Fruit fly (Drosophila melanogaster) whole organism, embryonic: Measurements from ENCODE around the gene rdhB.

Source experiments
- Aef1 ChIP-seq: fragments of 200-800 bp; sonication (Bioruptor generic); IDR thresholded peaks from 3 replicates; pipeline ENCODE4 v1.3.6; 2022; ENCODE audit warnings: missing biosample characterization, missing genetic modification characterization
- Bdp1 ChIP-seq: fragments of 200-800 bp; sonication (Bioruptor generic); optimal IDR thresholded peaks from 3 replicates; lab custom pipeline; 2016; ENCODE audit warnings: missing biosample characterization, missing genetic modification characterization
- Blimp-1 ChIP-seq: fragments of 200-800 bp; sonication (Bioruptor generic); optimal IDR thresholded peaks from 3 replicates; lab custom pipeline; 2018; ENCODE audit warnings: missing biosample characterization, missing genetic modification characterization, mild to moderate bottlenecking, moderate library complexity, missing genetic modification reagents
- CG10565 ChIP-seq: fragments of 200-800 bp; sonication (Bioruptor generic); optimal IDR thresholded peaks from 3 replicates; lab custom pipeline; 2016; ENCODE audit warnings: missing biosample characterization, mild to moderate bottlenecking, missing genetic modification characterization
- CG10979 ChIP-seq: fragments of 200-800 bp; sonication (Bioruptor generic); optimal IDR thresholded peaks from 2 replicates; lab custom pipeline; 2018; ENCODE audit warnings: missing biosample characterization, mild to moderate bottlenecking, missing genetic modification characterization, moderate library complexity
- CG11696 ChIP-seq: fragments of 200-800 bp; sonication (Bioruptor generic); IDR thresholded peaks from 2 replicates; pipeline ENCODE4 v1.3.6; 2022; ENCODE audit warnings: missing biosample characterization, missing genetic modification characterization
- CG13296 ChIP-seq: fragments of 200-800 bp; sonication (Bioruptor generic); optimal IDR thresholded peaks from 3 replicates; lab custom pipeline; 2018; ENCODE audit warnings: missing biosample characterization, mild to moderate bottlenecking, missing genetic modification characterization
- CG1529 ChIP-seq: fragments of 200-800 bp; sonication (Bioruptor generic); optimal IDR thresholded peaks from 3 replicates; lab custom pipeline; 2018; ENCODE audit warnings: missing biosample characterization, missing genetic modification characterization
- CG17361 ChIP-seq: fragments of 200-800 bp; sonication (Bioruptor generic); IDR thresholded peaks from 3 replicates; pipeline ENCODE4 v1.3.6; 2022; ENCODE audit warnings: missing biosample characterization, missing genetic modification characterization
- CG17802 ChIP-seq: fragments of 200-800 bp; sonication (Bioruptor generic); optimal IDR thresholded peaks from 2 replicates; lab custom pipeline; 2018; ENCODE audit warnings: missing biosample characterization, mild to moderate bottlenecking, missing genetic modification characterization, moderate library complexity
- CG18599 ChIP-seq: fragments of 200-800 bp; sonication (Bioruptor generic); optimal IDR thresholded peaks from 3 replicates; lab custom pipeline; 2017; ENCODE audit warnings: missing biosample characterization, missing genetic modification characterization, mild to moderate bottlenecking, moderate library complexity, missing genetic modification reagents
- CG2129 ChIP-seq: fragments of 200-800 bp; sonication (Bioruptor generic); IDR thresholded peaks from 2 replicates; pipeline ENCODE4 v1.3.6; 2022; ENCODE audit warnings: missing biosample characterization, missing genetic modification characterization; ENCODE audit not compliant: partially characterized antibody
- CG30020 ChIP-seq: fragments of 200-800 bp; optimal IDR thresholded peaks from 2 replicates; lab custom pipeline; 2019; ENCODE audit warnings: missing biosample characterization, mild to moderate bottlenecking, missing genetic modification characterization, moderate library complexity
- CG3407 ChIP-seq: fragments of 200-800 bp; sonication (Bioruptor generic); optimal IDR thresholded peaks from 2 replicates; lab custom pipeline; 2018; ENCODE audit warnings: missing biosample characterization, mild to moderate bottlenecking, missing genetic modification characterization
- CG7786 ChIP-seq: fragments of 200-800 bp; sonication (Bioruptor generic); optimal IDR thresholded peaks from 2 replicates; lab custom pipeline; 2016; ENCODE audit warnings: missing biosample characterization, missing genetic modification characterization
- CG9437 ChIP-seq: fragments of 200-800 bp; sonication (Bioruptor generic); optimal IDR thresholded peaks from 2 replicates; lab custom pipeline; 2018; ENCODE audit warnings: missing biosample characterization, mild to moderate bottlenecking, missing genetic modification characterization
- CHES-1-like ChIP-seq: fragments of 200-800 bp; sonication (Bioruptor generic); optimal IDR thresholded peaks from 2 replicates; lab custom pipeline; 2016; ENCODE audit warnings: missing biosample characterization, missing genetic modification characterization
- CrebB ChIP-seq: fragments of 200-800 bp; sonication (Bioruptor generic); optimal IDR thresholded peaks from 3 replicates; lab custom pipeline; 2018; ENCODE audit warnings: missing biosample characterization, mild to moderate bottlenecking, missing genetic modification characterization
- Ets97D ChIP-seq: fragments of 200-800 bp; sonication (Bioruptor generic); optimal IDR thresholded peaks from 3 replicates; lab custom pipeline; 2016; ENCODE audit warnings: missing biosample characterization, missing genetic modification characterization
- Hey ChIP-seq: fragments of 200-800 bp; sonication (Bioruptor generic); optimal IDR thresholded peaks from 3 replicates; lab custom pipeline; 2018; ENCODE audit warnings: missing biosample characterization, mild to moderate bottlenecking, missing genetic modification characterization
- HmgD ChIP-seq: fragments of 200-800 bp; sonication (Bioruptor generic); optimal IDR thresholded peaks from 3 replicates; lab custom pipeline; 2016; ENCODE audit warnings: missing biosample characterization, missing genetic modification characterization
- HmgZ ChIP-seq: fragments of 200-800 bp; sonication (Bioruptor generic); optimal IDR thresholded peaks from 2 replicates; lab custom pipeline; 2018; ENCODE audit warnings: missing biosample characterization, mild to moderate bottlenecking, missing genetic modification characterization
- Jarid2 ChIP-seq: fragments of 200-800 bp; sonication (Bioruptor generic); optimal IDR thresholded peaks from 3 replicates; lab custom pipeline; 2017; ENCODE audit warnings: mild to moderate bottlenecking, missing biosample characterization, missing genetic modification reagents, missing genetic modification characterization
- Max ChIP-seq: fragments of 200-800 bp; sonication (Bioruptor generic); optimal IDR thresholded peaks from 2 replicates; lab custom pipeline; 2016; ENCODE audit warnings: missing biosample characterization, mild to moderate bottlenecking, missing genetic modification characterization
- Oli ChIP-seq: fragments of 200-800 bp; sonication (Bioruptor generic); optimal IDR thresholded peaks from 2 replicates; lab custom pipeline; 2018; ENCODE audit warnings: missing biosample characterization, mild to moderate bottlenecking, missing genetic modification characterization, moderate library complexity
- Ravus ChIP-seq: fragments of 200-800 bp; sonication (Bioruptor generic); IDR thresholded peaks from 2 replicates; pipeline ENCODE4 v1.3.6; 2022; ENCODE audit warnings: missing biosample characterization, missing genetic modification characterization
- Scr ChIP-seq: fragments of 200-800 bp; sonication (Bioruptor generic); IDR thresholded peaks from 2 replicates; pipeline ENCODE4 v1.3.6; 2022; ENCODE audit warnings: missing biosample characterization, missing genetic modification characterization; ENCODE audit not compliant: partially characterized antibody
- Tbp ChIP-seq: fragments of >200 bp; optimal IDR thresholded peaks from 2 replicates; lab custom pipeline; 2018; ENCODE audit warnings: missing biosample characterization, missing genetic modification characterization
- Trl ChIP-seq, 3 experiments: fragments of >200 bp in 2 of 3; fragments of 200-800 bp in 1 of 3; sonication (Bioruptor generic) in 1 of 3; optimal IDR thresholded peaks; 2 replicates in 1 of 3; 3 replicates in 2 of 3; lab custom pipeline; 2016 to 2017; ENCODE audit warnings: missing biosample characterization in 1 of 3, missing genetic modification characterization in 1 of 3
- Usf ChIP-seq: fragments of 200-800 bp; sonication (Bioruptor generic); optimal IDR thresholded peaks from 2 replicates; lab custom pipeline; 2017; ENCODE audit warnings: missing genotype, missing biosample characterization, missing genetic modification characterization
- ap ChIP-seq: fragments of 200-800 bp; sonication (Bioruptor generic); IDR thresholded peaks from 2 replicates; pipeline ENCODE4 v1.3.6; 2022; ENCODE audit warnings: missing biosample characterization, missing genetic modification characterization
- ase ChIP-seq: fragments of 200-800 bp; sonication (Bioruptor generic); IDR thresholded peaks from 3 replicates; pipeline ENCODE4 v1.3.6; 2022; ENCODE audit warnings: missing biosample characterization, missing genetic modification characterization
- ash1 ChIP-seq: fragments of 200-800 bp; sonication (Bioruptor generic); optimal IDR thresholded peaks from 2 replicates; lab custom pipeline; 2018; ENCODE audit warnings: missing biosample characterization, mild to moderate bottlenecking, missing genetic modification characterization
- en ChIP-seq: fragments of 200-800 bp; sonication (Bioruptor generic); optimal IDR thresholded peaks from 2 replicates; lab custom pipeline; 2016; ENCODE audit warnings: missing biosample characterization, missing genetic modification characterization
- eve ChIP-seq, 2 experiments: fragments of >200 bp; optimal IDR thresholded peaks; 2 replicates each; lab custom pipeline; 2017; ENCODE audit warnings: missing biosample characterization in 2 of 2, missing genetic modification characterization in 2 of 2
- fd64A ChIP-seq: fragments of 200-800 bp; sonication (Bioruptor generic); optimal IDR thresholded peaks from 3 replicates; lab custom pipeline; 2018; ENCODE audit warnings: missing biosample characterization, mild to moderate bottlenecking, missing genetic modification characterization
- gem ChIP-seq: fragments of 200-800 bp; sonication (Bioruptor generic); optimal IDR thresholded peaks from 2 replicates; lab custom pipeline; 2019; ENCODE audit warnings: missing biosample characterization, mild to moderate bottlenecking, missing genetic modification characterization, moderate library complexity
- hb ChIP-seq: fragments of 200-800 bp; sonication (Bioruptor generic); IDR thresholded peaks from 3 replicates; pipeline ENCODE4 v1.3.6; 2022; ENCODE audit warnings: missing biosample characterization, missing genetic modification characterization; ENCODE audit not compliant: partially characterized antibody
- hkb ChIP-seq, 2 experiments: fragments of 200-800 bp in 1 of 2; fragments of >200 bp in 1 of 2; sonication (Bioruptor generic) in 1 of 2; IDR thresholded peaks in 1 of 2; optimal IDR thresholded peaks in 1 of 2; 2 replicates each; pipeline versions ENCODE4 v1.3.6 to Lab custom; 2017 to 2022; ENCODE audit warnings: missing biosample characterization in 1 of 2, missing genetic modification characterization in 1 of 2
- jigr1 ChIP-seq: fragments of 200-800 bp; sonication (Bioruptor generic); IDR thresholded peaks from 3 replicates; pipeline ENCODE4 v1.3.6; 2022; ENCODE audit warnings: missing biosample characterization, missing genetic modification characterization
- pita ChIP-seq: fragments of 200-800 bp; sonication (Bioruptor generic); optimal IDR thresholded peaks from 2 replicates; lab custom pipeline; 2017; ENCODE audit warnings: missing biosample characterization, mild to moderate bottlenecking, missing genetic modification characterization
- pzg ChIP-seq: fragments of 200-800 bp; sonication (Bioruptor generic); optimal IDR thresholded peaks from 3 replicates; lab custom pipeline; 2018; ENCODE audit warnings: missing biosample characterization, mild to moderate bottlenecking, missing genetic modification characterization, moderate library complexity
- row ChIP-seq: fragments of 200-800 bp; sonication (Bioruptor generic); IDR thresholded peaks from 3 replicates; pipeline ENCODE4 v1.3.6; 2022; ENCODE audit warnings: missing biosample characterization, missing genetic modification characterization
- schlank ChIP-seq: fragments of 200-800 bp; sonication (Bioruptor generic); optimal IDR thresholded peaks from 2 replicates; lab custom pipeline; 2018; ENCODE audit warnings: missing biosample characterization, mild to moderate bottlenecking, missing genetic modification characterization
- sob ChIP-seq: fragments of 200-800 bp; sonication (Bioruptor generic); IDR thresholded peaks from 2 replicates; pipeline ENCODE4 v1.3.6; 2022; ENCODE audit warnings: missing biosample characterization, missing genetic modification characterization
- sqz ChIP-seq: fragments of 200-800 bp; sonication (Bioruptor generic); optimal IDR thresholded peaks from 3 replicates; lab custom pipeline; 2018; ENCODE audit warnings: missing biosample characterization, mild to moderate bottlenecking, missing genetic modification characterization
- tgo ChIP-seq: fragments of 200-800 bp; sonication (Bioruptor generic); IDR thresholded peaks from 3 replicates; pipeline ENCODE4 v1.3.6; 2022; ENCODE audit warnings: missing biosample characterization, missing genetic modification characterization
- zen2 ChIP-seq: fragments of 200-800 bp; sonication (Bioruptor generic); IDR thresholded peaks from 3 replicates; pipeline ENCODE4 v1.3.6; 2022; ENCODE audit warnings: missing biosample characterization, missing genetic modification characterization; ENCODE audit not compliant: partially characterized antibody

Gene rdhB

DNA sequence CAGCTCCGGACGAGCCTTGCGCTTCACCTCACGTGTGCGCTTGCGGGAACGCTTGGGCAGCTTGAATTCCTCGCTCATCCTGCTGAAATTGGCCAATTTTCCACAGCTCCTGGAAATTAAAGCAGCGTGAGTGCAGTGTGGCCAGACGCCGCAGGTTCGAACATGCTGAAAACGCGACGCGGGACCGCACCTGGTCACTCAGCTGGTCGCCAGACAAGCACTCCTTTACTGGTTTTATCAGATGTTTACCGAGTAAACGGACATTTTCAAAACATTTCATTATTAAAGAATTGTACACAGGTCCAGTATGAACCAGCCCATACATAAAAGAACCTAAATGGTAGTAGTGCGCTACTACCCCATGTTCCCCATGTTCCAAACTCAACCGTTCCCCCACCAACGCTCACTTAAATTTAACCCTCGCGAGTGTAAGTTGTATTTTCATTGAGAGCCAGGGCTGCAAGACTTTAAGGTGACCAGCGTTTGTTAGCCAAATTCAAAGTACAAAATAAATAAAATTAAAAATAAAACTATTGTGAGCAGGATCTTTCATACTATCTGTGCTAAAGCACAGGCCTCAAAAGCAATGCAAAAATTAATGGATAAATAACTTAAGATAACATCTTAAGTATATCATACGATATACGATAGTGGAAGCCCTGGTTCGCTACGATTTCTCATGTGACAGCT lies 10.9 kb downstream of the rdhB start, which contains the start of the genes JMJD6, CG7071 and Muted (continued):
- TF ChIP-seq sob (GFP tag; lab: Robert Waterston, UW) (peak; percentile 96), pzg (GFP tag; lab: Kevin White, UChicago) (peak; percentile 79), Tbp (GFP tag; lab: Kevin White, UChicago) (peak; percentile 42), Ets97D (GFP tag; lab: Kevin White, UChicago) (peak; percentile 87), CG18599 (GFP tag; lab: Kevin White, UChicago) (peak; percentile 95), row (GFP tag; lab: Robert Waterston, UW) (peak; percentile 98), CG30020 (tag; lab: Kevin White, UChicago) (peak; percentile 90), zen2 (peak; percentile 55; the same call in 1 of the 3 replicates), ase (GFP tag; lab: Robert Waterston, UW) (peak; percentile 90), CG2129 (GFP tag; lab: Robert Waterston, UW) (peak; percentile 79), ap (GFP tag; lab: Robert Waterston, UW) (peak; percentile 87), hb (GFP tag; lab: Robert Waterston, UW) (peak; percentile 74; the same call in 2 of the 3 replicates), en (GFP tag; lab: Kevin White, UChicago) (peak; percentile 73), eve (GFP tag; optimal IDR thresholded peaks at IDR 0.05; lab: Kevin White, UChicago) (no peak), Usf (GFP tag; lab: Kevin White, UChicago) (peak; percentile 85), tgo (GFP tag; lab: Robert Waterston, UW) (peak; percentile 87), HmgD (GFP tag; lab: Kevin White, UChicago) (peak; percentile 78), sqz (GFP tag; lab: Kevin White, UChicago) (peak; percentile 77), Max (peak; percentile 92), Blimp-1 (peak; percentile 87), CHES-1-like (GFP tag; lab: Kevin White, UChicago) (peak; percentile 85), Hey (tag; lab: Kevin White, UChicago) (peak; percentile 63), CG7786 (GFP tag; lab: Kevin White, UChicago) (peak; percentile 84), gem (tag; lab: Kevin White, UChicago) (peak; percentile 95), CG10979 (tag; lab: Kevin White, UChicago) (peak; percentile 84), CG11696 (GFP tag; lab: Robert Waterston, UW) (peak; percentile 75), CG1529 (GFP tag; lab: Kevin White, UChicago) (peak; percentile 76), Bdp1 (GFP tag; lab: Kevin White, UChicago) (peak; percentile 84), Ravus (GFP tag; lab: Robert Waterston, UW) (peak; percentile 53), CG9437 (GFP tag; lab: Kevin White, UChicago) (peak; percentile 79), Aef1 (peak; percentile 87), Jarid2 (GFP tag; lab: Kevin White, UChicago) (peak; percentile 41), CrebB (peak; percentile 77), Trl (optimal IDR thresholded peaks at IDR 0.05; lab: Kevin White, UChicago) (peak in 1 of 2 experiments; percentile 20), Trl (GFP tag; optimal IDR thresholded peaks at IDR 0.05; lab: Kevin White, UChicago) (peak; percentile 90), Oli (tag; lab: Kevin White, UChicago) (peak; percentile 82), CG17361 (GFP tag; lab: Robert Waterston, UW) (peak; percentile 91), CG13296 (GFP tag; lab: Kevin White, UChicago) (peak; percentile 89), schlank (tag; lab: Kevin White, UChicago) (peak; percentile 55), jigr1 (GFP tag; lab: Robert Waterston, UW) (peak; percentile 79), ash1 (GFP tag; lab: Kevin White, UChicago) (peak; percentile 44), HmgZ (tag; lab: Kevin White, UChicago) (peak; percentile 93), fd64A (GFP tag; lab: Kevin White, UChicago) (peak; percentile 26), CG17802 (tag; lab: Kevin White, UChicago) (peak; percentile 76), pita (GFP tag; lab: Kevin White, UChicago) (no peak), Scr (GFP tag; lab: Robert Waterston, UW) (peak; percentile 89), CG3407 (GFP tag; lab: Kevin White, UChicago) (peak; percentile 64), hkb (optimal IDR thresholded peaks at IDR 0.05; lab: Kevin White, UChicago) (peak; percentile 58), hkb (GFP tag; IDR thresholded peaks at IDR 0.05; lab: Robert Waterston, UW) (peak; percentile 90), CG10565 (GFP tag; lab: Kevin White, UChicago) (peak; percentile 55)
